Worm (Caenorhabditis elegans) whole organism, L2 larva: Measurements from ENCODE around the gene C14B9.10.

Experiments
- R02D3.7 ChIP-seq: fragments of 150-350 bp; optimal IDR thresholded peaks from 2 replicates; lab custom pipeline; 2014; ENCODE audit warnings: missing biosample characterization, missing genetic modification characterization
- ZK546.5 ChIP-seq: sonication (generic microtip); optimal IDR thresholded peaks from 2 replicates; lab custom pipeline; 2017; ENCODE audit warnings: missing biosample characterization, missing genetic modification characterization
- dmd-4 ChIP-seq: sonication (generic microtip); optimal IDR thresholded peaks from 2 replicates; lab custom pipeline; 2017; ENCODE audit warnings: missing biosample characterization, missing genetic modification characterization
- egl-27 ChIP-seq: sonication (generic microtip); optimal IDR thresholded peaks from 3 replicates; lab custom pipeline; 2017; ENCODE audit warnings: missing biosample characterization, missing genetic modification reagents, missing genetic modification characterization
- fos-1 ChIP-seq: fragments of 150-350 bp; optimal IDR thresholded peaks from 2 replicates; lab custom pipeline; 2014; ENCODE audit warnings: missing biosample characterization, missing genetic modification characterization
- lsy-2 ChIP-seq, 2 experiments: fragments of 150-350 bp in 1 of 2; sonication (generic microtip) in 1 of 2; optimal IDR thresholded peaks; 2 replicates each; lab custom pipeline; 2014 to 2017; ENCODE audit warnings: missing biosample characterization in 2 of 2, missing genetic modification characterization in 2 of 2
- mbf-1 ChIP-seq: sonication (generic microtip); optimal IDR thresholded peaks from 2 replicates; lab custom pipeline; 2017; ENCODE audit warnings: missing biosample characterization, missing genetic modification characterization
- nhr-11 ChIP-seq: fragments of 150-350 bp; optimal IDR thresholded peaks from 2 replicates; lab custom pipeline; 2014; ENCODE audit warnings: missing biosample characterization, missing genetic modification characterization
- nhr-12 ChIP-seq: fragments of 150-350 bp; optimal IDR thresholded peaks from 2 replicates; lab custom pipeline; 2014; ENCODE audit warnings: missing biosample characterization, missing genetic modification characterization
- nhr-23 ChIP-seq: fragments of 150-350 bp; optimal IDR thresholded peaks from 2 replicates; lab custom pipeline; 2014; ENCODE audit warnings: missing biosample characterization, missing genetic modification reagents, missing genetic modification characterization
- unc-62 ChIP-seq: fragments of 150-350 bp; optimal IDR thresholded peaks from 2 replicates; lab custom pipeline; 2014; ENCODE audit warnings: missing biosample characterization, missing genetic modification reagents, missing genetic modification characterization

ce11 chrIII:8109459-8110057, 21.1 kb upstream of the C14B9.10 start:
- TF ChIP-seq lsy-2 (tag; optimal IDR thresholded peaks at IDR 0.05; lab: Kevin White, UChicago) (peak; percentile 73 to 81), unc-62 (GFP tag; lab: Kevin White, UChicago) (no peak), nhr-23 (tag; lab: Kevin White, UChicago) (no peak), fos-1 (tag; lab: Kevin White, UChicago) (peak; percentile 33), dmd-4 (tag; lab: Kevin White, UChicago) (no peak), nhr-11 (tag; lab: Kevin White, UChicago) (no peak), mbf-1 (no peak), R02D3.7 (tag; lab: Kevin White, UChicago) (no peak), ZK546.5 (tag; lab: Kevin White, UChicago) (no peak), egl-27 (peak; percentile 8), nhr-12 (tag; lab: Kevin White, UChicago) (no peak)
